Fruit fly (Drosophila melanogaster) whole organism, embryonic: Measurements from ENCODE around the gene CG33341.
A peak's percentile ranks its signal among the peaks of the same experiment; 100 is the strongest.

ENCODE experiments used
- ATbp ChIP-seq: fragments of 200-800 bp; sonication (Bioruptor generic); optimal IDR thresholded peaks from 2 replicates; lab custom pipeline; 2017; ENCODE audit warnings: missing biosample characterization, mild to moderate bottlenecking, missing genetic modification characterization, missing genetic modification reagents
- Ada2b ChIP-seq: fragments of 200-800 bp; sonication (Bioruptor generic); IDR thresholded peaks from 2 replicates; pipeline ENCODE4 v1.3.6; 2022; ENCODE audit warnings: missing biosample characterization, missing genetic modification characterization
- CG12299 ChIP-seq: fragments of 200-800 bp; sonication (Bioruptor generic); optimal IDR thresholded peaks from 2 replicates; lab custom pipeline; 2018; ENCODE audit warnings: missing biosample characterization, mild to moderate bottlenecking, missing genetic modification characterization
- CG13123 ChIP-seq: fragments of 200-800 bp; sonication (Bioruptor generic); optimal IDR thresholded peaks from 2 replicates; lab custom pipeline; 2016; ENCODE audit warnings: missing biosample characterization, missing genetic modification characterization
- CG13624 ChIP-seq: fragments of 200-800 bp; sonication (Bioruptor generic); optimal IDR thresholded peaks from 2 replicates; lab custom pipeline; 2016; ENCODE audit warnings: missing biosample characterization, missing genetic modification characterization
- CG14050 ChIP-seq: fragments of 200-800 bp; sonication (Bioruptor generic); IDR thresholded peaks from 3 replicates; pipeline ENCODE4 v1.3.6; 2022; ENCODE audit warnings: missing biosample characterization, missing genetic modification characterization
- CG14710 ChIP-seq: fragments of 200-800 bp; sonication (Bioruptor generic); optimal IDR thresholded peaks from 3 replicates; lab custom pipeline; 2019; ENCODE audit warnings: missing biosample characterization, mild to moderate bottlenecking, missing genetic modification characterization, moderate library complexity
- CG14965 ChIP-seq: fragments of 200-800 bp; sonication (Bioruptor generic); optimal IDR thresholded peaks from 2 replicates; lab custom pipeline; 2016; ENCODE audit warnings: missing biosample characterization, missing genetic modification characterization, borderline replicate concordance
- CG15269 ChIP-seq: fragments of 200-800 bp; sonication (Bioruptor generic); optimal IDR thresholded peaks from 2 replicates; lab custom pipeline; 2018; ENCODE audit warnings: missing biosample characterization, mild to moderate bottlenecking, missing genetic modification characterization, moderate library complexity
- CG16815 ChIP-seq: fragments of 200-800 bp; sonication (Bioruptor generic); optimal IDR thresholded peaks from 3 replicates; lab custom pipeline; 2017; ENCODE audit warnings: missing biosample characterization, mild to moderate bottlenecking, missing genetic modification characterization
- CG17186 ChIP-seq: fragments of 200-800 bp; sonication (Bioruptor generic); optimal IDR thresholded peaks from 3 replicates; lab custom pipeline; 2017; ENCODE audit warnings: missing biosample characterization, missing genetic modification reagents, missing genetic modification characterization
- CG17912 ChIP-seq: fragments of 200-800 bp; sonication (Bioruptor generic); optimal IDR thresholded peaks from 2 replicates; lab custom pipeline; 2018; ENCODE audit warnings: missing biosample characterization, mild to moderate bottlenecking, missing genetic modification characterization
- CG30020 ChIP-seq: fragments of 200-800 bp; optimal IDR thresholded peaks from 2 replicates; lab custom pipeline; 2019; ENCODE audit warnings: missing biosample characterization, mild to moderate bottlenecking, missing genetic modification characterization, moderate library complexity
- CG3726 ChIP-seq: fragments of 200-800 bp; sonication (Bioruptor generic); IDR thresholded peaks from 3 replicates; pipeline ENCODE4, ENCODE4 v1.3.6; 2022; ENCODE audit warnings: missing biosample characterization, missing genetic modification characterization
- CG3838 ChIP-seq: fragments of 200-800 bp; sonication (Bioruptor generic); optimal IDR thresholded peaks from 3 replicates; lab custom pipeline; 2016; ENCODE audit warnings: missing biosample characterization, missing genetic modification characterization
- CG42726 ChIP-seq: fragments of 200-800 bp; sonication (Bioruptor generic); IDR thresholded peaks from 2 replicates; pipeline ENCODE4 v1.3.6; 2022; ENCODE audit warnings: missing biosample characterization, missing genetic modification characterization; ENCODE audit not compliant: partially characterized antibody
- CG4360 ChIP-seq: fragments of 200-800 bp; sonication (Bioruptor generic); IDR thresholded peaks from 2 replicates; pipeline ENCODE4 v1.3.6; 2022; ENCODE audit warnings: missing biosample characterization, missing genetic modification characterization
- CG5180 ChIP-seq: fragments of 200-800 bp; sonication (Bioruptor generic); optimal IDR thresholded peaks from 3 replicates; lab custom pipeline; 2017; ENCODE audit warnings: missing biosample characterization, missing genetic modification characterization, mild to moderate bottlenecking, moderate library complexity, missing genetic modification reagents
- CG5953 ChIP-seq: fragments of 200-800 bp; sonication (Bioruptor generic); IDR thresholded peaks from 2 replicates; pipeline ENCODE4 v1.3.6; 2022; ENCODE audit warnings: missing biosample characterization, missing genetic modification characterization
- CG6175 ChIP-seq: fragments of 200-800 bp; sonication (Bioruptor generic); IDR thresholded peaks from 3 replicates; pipeline ENCODE4 v1.3.6; 2022; ENCODE audit warnings: missing biosample characterization, missing genetic modification characterization
- CG6689 ChIP-seq: fragments of 200-800 bp; sonication (Bioruptor generic); IDR thresholded peaks from 2 replicates; pipeline ENCODE4 v1.3.6; 2022; ENCODE audit warnings: missing biosample characterization, missing genetic modification characterization
- CG7928 ChIP-seq: fragments of 200-800 bp; sonication (Bioruptor generic); optimal IDR thresholded peaks from 2 replicates; lab custom pipeline; 2017; ENCODE audit warnings: missing biosample characterization, mild to moderate bottlenecking, missing genetic modification characterization
- CG8089 ChIP-seq: fragments of 200-800 bp; sonication (Bioruptor generic); optimal IDR thresholded peaks from 3 replicates; lab custom pipeline; 2016; ENCODE audit warnings: missing biosample characterization, missing genetic modification characterization
- Deaf1 ChIP-seq: fragments of 200-800 bp; optimal IDR thresholded peaks from 3 replicates; lab custom pipeline; 2019; ENCODE audit warnings: missing biosample characterization, mild to moderate bottlenecking, missing genetic modification characterization, moderate library complexity
- Dek ChIP-seq: fragments of 200-800 bp; sonication (Bioruptor generic); optimal IDR thresholded peaks from 3 replicates; lab custom pipeline; 2019; ENCODE audit warnings: missing biosample characterization, mild to moderate bottlenecking, missing genetic modification characterization, moderate library complexity
- Doc3 ChIP-seq: fragments of 200-800 bp; sonication (Bioruptor generic); IDR thresholded peaks from 3 replicates; pipeline ENCODE4 v1.3.6; 2022; ENCODE audit warnings: missing biosample characterization, missing genetic modification characterization; ENCODE audit not compliant: partially characterized antibody
- Gug ChIP-seq: fragments of 200-800 bp; sonication (Bioruptor generic); IDR thresholded peaks from 4 replicates; pipeline ENCODE4 v1.3.6; 2022; ENCODE audit warnings: missing biosample characterization, missing genetic modification characterization
- H2.0 ChIP-seq: fragments of 200-800 bp; sonication (Bioruptor generic); IDR thresholded peaks from 2 replicates; pipeline ENCODE4 v1.3.6; 2022; ENCODE audit warnings: missing biosample characterization, missing genetic modification characterization
- Hr39 ChIP-seq: fragments of >200 bp; optimal IDR thresholded peaks from 2 replicates; lab custom pipeline; 2017
- Oli ChIP-seq: fragments of 200-800 bp; sonication (Bioruptor generic); optimal IDR thresholded peaks from 2 replicates; lab custom pipeline; 2018; ENCODE audit warnings: missing biosample characterization, mild to moderate bottlenecking, missing genetic modification characterization, moderate library complexity
- btn ChIP-seq: fragments of 200-800 bp; sonication (Bioruptor generic); optimal IDR thresholded peaks from 2 replicates; lab custom pipeline; 2016; ENCODE audit warnings: missing biosample characterization, missing genetic modification characterization
- crc ChIP-seq: fragments of 200-800 bp; sonication (Bioruptor generic); optimal IDR thresholded peaks from 2 replicates; lab custom pipeline; 2016; ENCODE audit warnings: missing biosample characterization, missing genetic modification characterization
- da ChIP-seq: fragments of 200-800 bp; sonication (Bioruptor generic); optimal IDR thresholded peaks from 2 replicates; lab custom pipeline; 2016; ENCODE audit warnings: missing biosample characterization, missing genetic modification characterization
- dan ChIP-seq: fragments of 200-800 bp; sonication (Bioruptor generic); IDR thresholded peaks from 2 replicates; pipeline ENCODE4 v1.3.6; 2022; ENCODE audit warnings: missing biosample characterization, missing genetic modification characterization
- dmrt11E ChIP-seq: fragments of 200-800 bp; sonication (Bioruptor generic); optimal IDR thresholded peaks from 3 replicates; lab custom pipeline; 2018; ENCODE audit warnings: missing biosample characterization, mild to moderate bottlenecking, missing genetic modification characterization, moderate library complexity
- emc ChIP-seq: fragments of 200-800 bp; sonication (Bioruptor generic); optimal IDR thresholded peaks from 2 replicates; lab custom pipeline; 2016; ENCODE audit warnings: missing biosample characterization, missing genetic modification characterization
- gcm2 ChIP-seq: fragments of 200-800 bp; sonication (Bioruptor generic); optimal IDR thresholded peaks from 2 replicates; lab custom pipeline; 2016; ENCODE audit warnings: missing biosample characterization, missing genetic modification characterization
- gfzf ChIP-seq: fragments of 200-800 bp; sonication (Bioruptor generic); optimal IDR thresholded peaks from 2 replicates; lab custom pipeline; 2016; ENCODE audit warnings: missing biosample characterization, mild to moderate bottlenecking, missing genetic modification characterization, moderate library complexity
- her ChIP-seq: fragments of 200-800 bp; sonication (Bioruptor generic); optimal IDR thresholded peaks from 2 replicates; lab custom pipeline; 2016; ENCODE audit warnings: missing biosample characterization, missing genetic modification characterization
- lola ChIP-seq, 3 experiments: fragments of >200 bp in 2 of 3; fragments of 200-800 bp in 1 of 3; sonication (Bioruptor generic) in 1 of 3; optimal IDR thresholded peaks; 2 replicates each; lab custom pipeline; 2017 to 2019; ENCODE audit warnings: missing biosample characterization in 3 of 3, missing genetic modification characterization in 3 of 3, mild to moderate bottlenecking in 1 of 3, moderate library complexity in 1 of 3
- mld ChIP-seq: fragments of 200-800 bp; sonication (Bioruptor generic); IDR thresholded peaks from 3 replicates; pipeline ENCODE4 v1.3.6; 2022; ENCODE audit warnings: missing biosample characterization, missing genetic modification characterization; ENCODE audit not compliant: partially characterized antibody
- nerfin-2 ChIP-seq: fragments of 200-800 bp; sonication (Bioruptor generic); IDR thresholded peaks from 2 replicates; pipeline ENCODE4 v1.3.6; 2022; ENCODE audit warnings: missing biosample characterization, missing genetic modification characterization; ENCODE audit not compliant: partially characterized antibody
- rib ChIP-seq: fragments of 200-800 bp; sonication (Bioruptor generic); IDR thresholded peaks from 2 replicates; pipeline ENCODE4 v1.3.6; 2022; ENCODE audit warnings: missing biosample characterization, missing genetic modification characterization
- slbo ChIP-seq: fragments of 200-800 bp; sonication (Bioruptor generic); IDR thresholded peaks from 2 replicates; pipeline ENCODE4 v1.3.6; 2022; ENCODE audit warnings: missing biosample characterization, missing genetic modification characterization
- tap ChIP-seq: fragments of 200-800 bp; optimal IDR thresholded peaks from 3 replicates; lab custom pipeline; 2019; ENCODE audit warnings: missing biosample characterization, mild to moderate bottlenecking, missing genetic modification characterization, moderate library complexity
- tgo ChIP-seq: fragments of 200-800 bp; sonication (Bioruptor generic); IDR thresholded peaks from 3 replicates; pipeline ENCODE4 v1.3.6; 2022; ENCODE audit warnings: missing biosample characterization, missing genetic modification characterization
- tio ChIP-seq: fragments of 200-800 bp; sonication (Bioruptor generic); optimal IDR thresholded peaks from 2 replicates; lab custom pipeline; 2017; ENCODE audit warnings: missing biosample characterization, missing genetic modification characterization, inconsistent platforms
- vvl ChIP-seq: fragments of 200-800 bp; sonication (Bioruptor generic); IDR thresholded peaks from 2 replicates; pipeline ENCODE4 v1.3.6; 2022; ENCODE audit warnings: missing biosample characterization, missing genetic modification characterization
- zen ChIP-seq: fragments of 200-800 bp; sonication (Bioruptor generic); optimal IDR thresholded peaks from 3 replicates; lab custom pipeline; 2018; ENCODE audit warnings: missing biosample characterization, mild to moderate bottlenecking, missing genetic modification characterization, moderate library complexity

Gene CG33341

DNA sequence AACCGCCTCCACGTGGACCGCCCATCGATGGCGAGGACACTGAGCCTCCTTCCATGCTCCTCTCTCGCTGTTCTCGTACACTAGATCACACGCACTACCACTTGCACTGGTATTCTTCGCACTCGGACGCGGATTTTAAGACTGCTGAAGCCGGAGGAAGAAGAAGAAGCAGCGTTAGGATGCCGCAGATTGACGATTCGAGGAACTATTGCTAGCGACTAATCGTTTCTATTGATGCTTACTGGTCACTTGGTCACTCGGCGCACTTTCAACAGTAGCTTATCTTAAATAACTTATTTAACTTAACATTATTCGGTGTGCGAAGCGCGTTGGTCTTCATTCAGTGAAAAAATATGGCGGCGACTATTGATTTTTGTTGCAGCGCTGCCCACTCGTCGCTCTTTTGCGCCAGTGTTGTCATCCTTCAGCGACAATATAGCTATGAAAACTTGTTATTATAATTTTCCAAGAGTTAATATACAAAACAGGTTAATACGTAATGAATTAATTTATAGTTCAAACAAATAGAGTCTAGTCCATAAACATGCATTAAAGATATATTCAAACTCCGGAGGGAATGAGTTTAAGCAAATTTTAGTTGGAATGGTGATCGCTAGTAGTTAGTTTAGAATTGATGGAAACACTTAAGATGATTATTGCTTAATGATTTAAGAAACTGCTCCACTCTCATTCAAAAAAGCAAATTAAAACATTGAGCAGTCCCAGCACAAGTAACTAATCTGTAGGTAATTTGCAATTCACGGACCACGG, 19.6 kb upstream of the CG33341 start, which contains the start of the genes CG5746 and CG6454 (continued):
- TF ChIP-seq ATbp (no peak), CG5180 (GFP tag; lab: Kevin White, UChicago) (no peak), Gug (GFP tag; lab: Robert Waterston, UW) (peak; percentile 61; the same call in 3 of the 4 replicates), CG17912 (GFP tag; lab: Kevin White, UChicago) (no peak), CG14050 (no peak), CG14710 (tag; lab: Kevin White, UChicago) (peak; percentile 86), mld (GFP tag; lab: Robert Waterston, UW) (no peak), H2.0 (0 out of 2 replicates have a peak, but pooled peaks have one; percentile 43), CG12299 (no peak), dmrt11E (tag; lab: Kevin White, UChicago) (peak; percentile 61), her (GFP tag; lab: Kevin White, UChicago) (no peak), CG5953 (GFP tag; lab: Robert Waterston, UW) (no peak), Dek (peak; percentile 42), Ada2b (GFP tag; lab: Robert Waterston, UW) (no peak), CG15269 (tag; lab: Kevin White, UChicago) (no peak), CG14965 (GFP tag; lab: Kevin White, UChicago) (no peak), CG3726 (GFP tag; lab: Robert Waterston, UW) (no peak), CG7928 (no peak), tgo (peak; percentile 41; the same call in 1 of the 3 replicates), CG6689 (peak; percentile 52; the same call in 1 of the 2 replicates), Doc3 (no peak), btn (no peak), Oli (tag; lab: Kevin White, UChicago) (no peak), CG8089 (GFP tag; lab: Kevin White, UChicago) (peak; percentile 21), Deaf1 (tag; lab: Kevin White, UChicago) (no peak), zen (tag; lab: Kevin White, UChicago) (peak; percentile 25), nerfin-2 (GFP tag; lab: Robert Waterston, UW) (no peak), CG3838 (GFP tag; lab: Kevin White, UChicago) (no peak), vvl (GFP tag; lab: Robert Waterston, UW) (no peak; the same call in 1 of the 2 replicates), crc (GFP tag; lab: Kevin White, UChicago) (peak; percentile 11), tap (no peak), CG16815 (GFP tag; lab: Kevin White, UChicago) (peak; percentile 43), Hr39 (no peak), slbo (GFP tag; lab: Robert Waterston, UW) (peak; percentile 70), rib (GFP tag; lab: Robert Waterston, UW) (no peak), gcm2 (GFP tag; lab: Kevin White, UChicago) (no peak), gfzf (GFP tag; lab: Kevin White, UChicago) (peak; percentile 76), dan (GFP tag; lab: Robert Waterston, UW) (no peak), emc (GFP tag; lab: Kevin White, UChicago) (no peak), CG42726 (GFP tag; lab: Robert Waterston, UW) (0 out of 2 replicates have a peak, but pooled peaks have one; percentile 5), da (GFP tag; lab: Kevin White, UChicago) (no peak), tio (GFP tag; lab: Kevin White, UChicago) (no peak), CG30020 (tag; lab: Kevin White, UChicago) (peak; percentile 69), lola (GFP tag; optimal IDR thresholded peaks at IDR 0.05; lab: Kevin White, UChicago) (peak in 1 of 3 experiments; percentile 62), CG17186 (GFP tag; lab: Kevin White, UChicago) (peak; percentile 69), CG4360 (GFP tag; lab: Robert Waterston, UW) (peak; percentile 79), CG13123 (GFP tag; lab: Kevin White, UChicago) (peak; percentile 46), CG6175 (GFP tag; lab: Robert Waterston, UW) (no peak), CG13624 (GFP tag; lab: Kevin White, UChicago) (peak; percentile 53)
